Worm (Caenorhabditis elegans) whole organism, young adult: ENCODE measurements around the gene kbp-4.
"Not testable (repeated sequence)": the region's sequence is repeated elsewhere in the genome, so short reads cannot be mapped to it uniquely, and the experiment has no call there.

Experiments
- B0336.3 ChIP-seq: fragments of 200-800 bp; sonication (Bioruptor generic); IDR thresholded peaks from 2 replicates; pipeline ENCODE4 v1.3.6; 2022; ENCODE audit warnings: missing genetic modification characterization, missing compliant biosample characterization
- F57C9.4 ChIP-seq: sonication (generic microtip); optimal IDR thresholded peaks from 2 replicates; lab custom pipeline; 2017; ENCODE audit warnings: mild to moderate bottlenecking, missing genetic modification characterization, missing compliant biosample characterization
- K12H6.12 ChIP-seq: fragments of 200-800 bp; sonication (Bioruptor generic); optimal IDR thresholded peaks from 2 replicates; lab custom pipeline; 2018; ENCODE audit warnings: mild to moderate bottlenecking, missing genetic modification characterization, missing compliant biosample characterization
- T07F8.4 ChIP-seq: sonication (generic microtip); optimal IDR thresholded peaks from 2 replicates; lab custom pipeline; 2016; ENCODE audit warnings: mild to moderate bottlenecking, missing genetic modification characterization, moderate library complexity, missing compliant biosample characterization
- Y53G8AR.9 ChIP-seq: fragments of 200-800 bp; sonication (Bioruptor generic); conservative IDR thresholded peaks from 2 replicates; pipeline ENCODE4 v1.3.6; 2022; ENCODE audit warnings: missing genetic modification reagents, missing genetic modification characterization, missing compliant biosample characterization
- Y79H2A.3 ChIP-seq: fragments of 200-800 bp; sonication (Bioruptor generic); conservative IDR thresholded peaks from 2 replicates; pipeline ENCODE4 v1.3.6; 2022; ENCODE audit warnings: missing genetic modification reagents, missing genetic modification characterization, missing compliant biosample characterization
- aptf-3 ChIP-seq: fragments of 200-800 bp; sonication (Bioruptor generic); IDR thresholded peaks from 2 replicates; pipeline ENCODE4 v1.3.6; 2022; ENCODE audit warnings: missing genetic modification characterization, missing compliant biosample characterization
- athp-1 ChIP-seq: sonication (generic microtip); optimal IDR thresholded peaks from 2 replicates; lab custom pipeline; 2017; ENCODE audit warnings: mild to moderate bottlenecking, missing genetic modification characterization, missing compliant biosample characterization
- attf-3 ChIP-seq: fragments of 200-800 bp; sonication (Bioruptor generic); conservative IDR thresholded peaks from 2 replicates; pipeline ENCODE4 v1.3.6; 2022; ENCODE audit warnings: missing genetic modification reagents, missing genetic modification characterization, missing compliant biosample characterization
- attf-5 ChIP-seq: fragments of 200-800 bp; sonication (Bioruptor generic); optimal IDR thresholded peaks from 2 replicates; lab custom pipeline; 2018; ENCODE audit warnings: mild to moderate bottlenecking, missing genetic modification characterization, missing compliant biosample characterization
- attf-6 ChIP-seq: fragments of 200-800 bp; sonication (Bioruptor generic); IDR thresholded peaks from 2 replicates; pipeline ENCODE4 v1.3.6; 2022; ENCODE audit warnings: missing genetic modification reagents, missing genetic modification characterization, missing compliant biosample characterization
- cebp-1 ChIP-seq, 2 experiments: fragments of 200-800 bp in 1 of 2; sonication (Bioruptor generic) in 1 of 2; sonication (generic microtip) in 1 of 2; IDR thresholded peaks in 1 of 2; optimal IDR thresholded peaks in 1 of 2; 2 replicates each; pipeline versions ENCODE4 v1.3.6 to Lab custom; 2017 to 2022; ENCODE audit warnings: missing compliant biosample characterization in 2 of 2, missing genetic modification characterization in 2 of 2, mild to moderate bottlenecking in 1 of 2, missing genetic modification reagents in 1 of 2, moderate library complexity in 1 of 2
- cebp-2 ChIP-seq: fragments of 200-800 bp; sonication (Bioruptor generic); IDR thresholded peaks from 2 replicates; pipeline ENCODE4 v1.3.6; 2022; ENCODE audit warnings: missing genetic modification characterization, missing compliant biosample characterization
- ceh-100 ChIP-seq: fragments of 200-800 bp; sonication (Bioruptor generic); IDR thresholded peaks from 2 replicates; pipeline ENCODE4 v1.3.6; 2022; ENCODE audit warnings: missing genetic modification reagents, missing genetic modification characterization, missing compliant biosample characterization
- ceh-58 ChIP-seq: fragments of 200-800 bp; sonication (Bioruptor generic); IDR thresholded peaks from 2 replicates; pipeline ENCODE4 v1.3.6; 2022; ENCODE audit warnings: missing genetic modification characterization, missing compliant biosample characterization
- ceh-91 ChIP-seq: fragments of 200-800 bp; sonication (Bioruptor generic); IDR thresholded peaks from 2 replicates; pipeline ENCODE4 v1.3.6; 2022; ENCODE audit warnings: missing genetic modification reagents, missing genetic modification characterization, missing compliant biosample characterization
- chd-7 ChIP-seq: sonication (generic microtip); optimal IDR thresholded peaks from 2 replicates; lab custom pipeline; 2016; ENCODE audit warnings: mild to moderate bottlenecking, missing genetic modification characterization, moderate library complexity, missing compliant biosample characterization
- dox-1 ChIP-seq: fragments of 200-800 bp; sonication (Bioruptor generic); IDR thresholded peaks from 2 replicates; pipeline ENCODE4 v1.3.6; 2022; ENCODE audit warnings: missing genetic modification reagents, missing genetic modification characterization, missing compliant biosample characterization
- dpff-1 ChIP-seq: sonication (generic microtip); optimal IDR thresholded peaks from 2 replicates; lab custom pipeline; 2017; ENCODE audit warnings: mild to moderate bottlenecking, missing genetic modification characterization, missing compliant biosample characterization
- dpl-1 ChIP-seq: fragments of 150-350 bp; optimal IDR thresholded peaks from 2 replicates; lab custom pipeline; 2014; ENCODE audit warnings: missing biosample characterization, missing genetic modification reagents, missing genetic modification characterization
- egrh-3 ChIP-seq: fragments of 200-800 bp; sonication (Bioruptor generic); IDR thresholded peaks from 2 replicates; pipeline ENCODE4 v1.3.6; 2022; ENCODE audit warnings: missing genetic modification reagents, missing genetic modification characterization, missing compliant biosample characterization
- hmg-1.2 ChIP-seq: fragments of 200-800 bp; sonication (Bioruptor generic); IDR thresholded peaks from 2 replicates; pipeline ENCODE4 v1.3.6; 2022; ENCODE audit warnings: missing genetic modification reagents, missing genetic modification characterization, missing compliant biosample characterization
- hmg-20 ChIP-seq: fragments of 200-800 bp; sonication (Bioruptor generic); IDR thresholded peaks from 2 replicates; pipeline ENCODE4 v1.3.6; 2022; ENCODE audit warnings: missing genetic modification reagents, missing genetic modification characterization, missing compliant biosample characterization
- lin-26 ChIP-seq: fragments of 200-800 bp; sonication (Bioruptor generic); IDR thresholded peaks from 2 replicates; pipeline ENCODE4 v1.3.6; 2022; ENCODE audit warnings: missing genetic modification reagents, missing genetic modification characterization, missing compliant biosample characterization
- lsl-1 ChIP-seq: fragments of 200-800 bp; sonication (Bioruptor generic); optimal IDR thresholded peaks from 2 replicates; lab custom pipeline; 2018; ENCODE audit warnings: mild to moderate bottlenecking, missing genetic modification characterization, moderate library complexity, missing compliant biosample characterization
- madf-6 ChIP-seq: fragments of 200-800 bp; sonication (Bioruptor generic); IDR thresholded peaks from 2 replicates; pipeline ENCODE4 v1.3.6; 2022; ENCODE audit warnings: missing genetic modification reagents, missing genetic modification characterization, missing compliant biosample characterization
- nfyb-1 ChIP-seq: fragments of 200-800 bp; sonication (Bioruptor generic); IDR thresholded peaks from 2 replicates; pipeline ENCODE4 v1.3.6; 2022; ENCODE audit warnings: missing genetic modification reagents, missing genetic modification characterization, missing compliant biosample characterization
- nhr-27 ChIP-seq: fragments of 200-800 bp; sonication (Bioruptor generic); optimal IDR thresholded peaks from 2 replicates; lab custom pipeline; 2018; ENCODE audit warnings: mild to moderate bottlenecking, missing genetic modification characterization, moderate library complexity, missing compliant biosample characterization
- nhr-80 ChIP-seq: sonication (generic microtip); optimal IDR thresholded peaks from 2 replicates; lab custom pipeline; 2016; ENCODE audit warnings: missing genetic modification characterization, missing compliant biosample characterization
- rpc-1 ChIP-seq, 2 experiments: fragments of 150-350 bp in 1 of 2; sonication (generic microtip) in 1 of 2; optimal IDR thresholded peaks; 2 replicates each; lab custom pipeline; 2014 to 2018; ENCODE audit warnings: missing biosample characterization in 1 of 2, missing genetic modification characterization in 1 of 2, missing genetic modification reagents in 1 of 2, missing genotype in 1 of 2
- tlf-1 ChIP-seq: fragments of 200-800 bp; sonication (Bioruptor generic); optimal IDR thresholded peaks from 2 replicates; lab custom pipeline; 2018; ENCODE audit warnings: mild to moderate bottlenecking, missing genetic modification characterization, missing compliant biosample characterization
- unc-62 ChIP-seq: fragments of 150-350 bp; optimal IDR thresholded peaks from 2 replicates; lab custom pipeline; 2014; ENCODE audit warnings: missing biosample characterization, missing genetic modification reagents, missing genetic modification characterization
- zfh-2 ChIP-seq: fragments of 200-800 bp; sonication (Bioruptor generic); conservative IDR thresholded peaks from 2 replicates; pipeline ENCODE4 v1.3.6; 2022; ENCODE audit warnings: missing genetic modification reagents, missing genetic modification characterization, missing compliant biosample characterization
- ztf-25 ChIP-seq: fragments of 200-800 bp; sonication (Bioruptor generic); IDR thresholded peaks from 2 replicates; pipeline ENCODE4 v1.3.6; 2022; ENCODE audit warnings: missing genetic modification reagents, missing genetic modification characterization, missing compliant biosample characterization
- ztf-28 ChIP-seq: fragments of 200-800 bp; sonication (Bioruptor generic); IDR thresholded peaks from 2 replicates; pipeline ENCODE4 v1.3.6; 2022; ENCODE audit warnings: missing genetic modification reagents, missing genetic modification characterization, missing compliant biosample characterization
- ztf-6 ChIP-seq: fragments of 200-800 bp; sonication (Bioruptor generic); IDR thresholded peaks from 2 replicates; pipeline ENCODE4 v1.3.6; 2022; ENCODE audit warnings: missing genetic modification reagents, missing genetic modification characterization, missing compliant biosample characterization

Gene kbp-4

ce11 chrIII:1059961-1060360 is 20.7 kb upstream of the kbp-4 start, which contains the start of gene BE0003N10.6:
TSS of gene BE0003N10.6 (minus strand) at chrIII:1060061.
- TF ChIP-seq tlf-1 (GFP tag; lab: Kevin White, UChicago) (no peak), cebp-2 (GFP tag; lab: Robert Waterston, UW) (no peak), ztf-6 (no peak), ceh-58 (GFP tag; lab: Robert Waterston, UW) (no peak), nhr-80 (no peak), T07F8.4 (no peak), F57C9.4 (no peak), hmg-1.2 (GFP tag; lab: Robert Waterston, UW) (no peak), attf-5 (GFP tag; lab: Kevin White, UChicago) (no peak)

ce11 chrIII:1074152-1074551 is 6.5 kb upstream of the kbp-4 start:
- TF ChIP-seq egrh-3 (GFP tag; lab: Robert Waterston, UW) (0 out of 2 replicates have a peak, but pooled peaks have one; percentile 15), cebp-2 (GFP tag; lab: Robert Waterston, UW) (0 out of 2 replicates have a peak, but pooled peaks have one; percentile 23), B0336.3 (GFP tag; lab: Robert Waterston, UW) (no peak), zfh-2 (GFP tag; lab: Robert Waterston, UW) (peak; percentile 59)
- TF ChIP-seq, all 124 proteins: peak for 3

DNA sequence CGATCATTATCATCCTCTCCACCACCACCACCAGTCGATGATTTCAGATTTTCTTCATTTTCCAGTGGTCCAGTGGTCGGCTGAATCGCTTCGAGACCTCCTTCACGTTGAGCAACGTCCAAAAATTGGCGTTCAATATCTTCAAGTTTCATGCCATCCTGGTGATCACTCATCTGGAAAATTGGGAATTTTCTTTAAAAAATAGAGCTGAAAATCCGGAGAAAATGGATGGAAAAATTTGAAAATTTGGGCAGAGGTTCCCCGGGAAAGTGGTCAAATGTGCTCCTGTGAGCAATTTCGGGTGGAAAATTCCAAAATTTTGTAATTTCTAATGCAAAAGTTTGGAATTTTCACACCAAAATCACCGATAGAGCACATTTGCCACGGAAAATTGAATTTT is 4.3 kb upstream of the kbp-4 start, which contains the start of gene uaf-1:
Gene uaf-1, minus strand, starts transcription at position 173 of the 400 bp plus-strand sequence.
- TF ChIP-seq ztf-25 (GFP tag; lab: Robert Waterston, UW) (0 out of 2 replicates have a peak, but pooled peaks have one; percentile 65), nfyb-1 (GFP tag; lab: Robert Waterston, UW) (peak; percentile 59; the same call in 1 of the 2 replicates), madf-6 (GFP tag; lab: Robert Waterston, UW) (peak; percentile 44; the same call in 1 of the 2 replicates), dox-1 (GFP tag; lab: Robert Waterston, UW) (peak; percentile 65), lin-26 (GFP tag; lab: Robert Waterston, UW) (peak; percentile 29; the same call in 1 of the 2 replicates), cebp-1 (GFP tag; IDR thresholded peaks at IDR 0.05; lab: Robert Waterston, UW) (0 out of 2 replicates have a peak, but pooled peaks have one; percentile 18), attf-6 (0 out of 2 replicates have a peak, but pooled peaks have one; percentile 28)
- not testable (repeated sequence) for TF ChIP-seq cebp-1 (tag; optimal IDR thresholded peaks at IDR 0.05; lab: Kevin White, UChicago)

- TF ChIP-seq dpl-1 (GFP tag; lab: Kevin White, UChicago), result no peak
- no peak for TF ChIP-seq rpc-1 (optimal IDR thresholded peaks at IDR 0.05; lab: Kevin White, UChicago)
- no peak for TF ChIP-seq rpc-1 (tag; optimal IDR thresholded peaks at IDR 0.05; lab: Kevin White, UChicago)
- no peak for TF ChIP-seq B0336.3 (GFP tag; lab: Robert Waterston, UW)
- no peak for TF ChIP-seq ceh-91
- no peak for TF ChIP-seq ztf-28
- no peak for TF ChIP-seq lsl-1 (GFP tag; lab: Kevin White, UChicago)
- no peak for TF ChIP-seq Y53G8AR.9
- TF ChIP-seq zfh-2 (GFP tag; lab: Robert Waterston, UW), result no peak
These were observed 400 bp downstream of the kbp-4 start, which contains the start of gene par-2 for ce11 chrIII:1081101-1081500. TSS of gene par-2 (plus strand) at chrIII:1081401.

DNA sequence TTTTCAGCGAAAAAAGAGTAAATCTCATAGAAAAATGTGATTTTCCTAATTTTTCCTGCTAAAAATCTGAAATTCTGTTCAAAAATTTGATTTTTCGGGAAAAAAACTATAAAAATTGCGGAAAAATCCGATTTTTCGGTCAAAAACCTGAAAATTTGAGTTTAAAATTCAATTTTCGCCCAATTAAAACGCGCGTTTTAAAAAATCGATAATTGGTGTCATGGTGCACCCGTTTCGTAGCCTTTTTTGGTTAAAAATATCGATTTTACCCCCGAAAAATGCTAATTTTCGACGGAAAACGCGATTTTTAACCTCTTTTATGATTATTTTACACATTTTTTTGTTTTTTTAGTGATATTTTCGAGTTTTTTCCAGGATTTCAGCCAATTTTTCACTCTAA is 4.3 kb downstream of the kbp-4 start:
- TF ChIP-seq nhr-27 (tag; lab: Kevin White, UChicago) (no peak), ceh-100 (GFP tag; lab: Robert Waterston, UW) (no peak), athp-1 (tag; lab: Kevin White, UChicago) (no peak), hmg-20 (no peak), chd-7 (tag; lab: Kevin White, UChicago) (no peak), unc-62 (GFP tag; lab: Kevin White, UChicago) (no peak), Y79H2A.3 (GFP tag; lab: Robert Waterston, UW) (no peak), dpff-1 (tag; lab: Kevin White, UChicago) (no peak), attf-3 (GFP tag; lab: Robert Waterston, UW) (no peak), hmg-1.2 (GFP tag; lab: Robert Waterston, UW) (no peak), aptf-3 (GFP tag; lab: Robert Waterston, UW) (no peak), K12H6.12 (no peak)
